Worm (Caenorhabditis elegans): Measurements from ENCODE around the gene ctsa-1.1.

- TF ChIP-seq nhr-28 (tag; optimal IDR thresholded peaks at IDR 0.05), result peak; percentile 64
- TF ChIP-seq nhr-41 (GFP tag; IDR thresholded peaks at IDR 0.05), result no peak
- peak; percentile 57 for TF ChIP-seq ama-1 (optimal IDR thresholded peaks at IDR 0.05)
- TF ChIP-seq nhr-10 (tag; optimal IDR thresholded peaks at IDR 0.05), result no peak
- no peak for TF ChIP-seq php-3 (GFP tag; IDR thresholded peaks at IDR 0.05)
- TF ChIP-seq lsy-2 (tag; optimal IDR thresholded peaks at IDR 0.05), result no peak
- no peak for TF ChIP-seq nhr-25 (tag; optimal IDR thresholded peaks at IDR 0.05; ENCODE audit: borderline replicate concordance, insufficient read depth)
- no peak for TF ChIP-seq ztf-11 (tag; optimal IDR thresholded peaks at IDR 0.05)
- no peak for TF ChIP-seq unc-130 (GFP tag; optimal IDR thresholded peaks at IDR 0.05)
- no peak for TF ChIP-seq zfp-2 (tag; optimal IDR thresholded peaks at IDR 0.05)
Measured at ce11 chrII:4741527-4742187, 4.2 kb downstream of the ctsa-1.1 start, which contains the start of gene acs-11.
